Fruit fly (Drosophila melanogaster) whole organism, wandering third instar larva: ENCODE data around the gene slou.

Experiments
- Vsx2 ChIP-seq: fragments of 200-300, 225-300 bp; sonication (Bioruptor generic); optimal IDR thresholded peaks from 2 replicates; lab custom pipeline; 2018; ENCODE audit warnings: missing biosample characterization, missing genetic modification characterization; ENCODE audit not compliant: partially characterized antibody
- ey ChIP-seq: fragments of 200-800 bp; sonication (Bioruptor generic); optimal IDR thresholded peaks from 2 replicates; lab custom pipeline; 2016; ENCODE audit warnings: missing biosample characterization, missing genetic modification characterization
- fru ChIP-seq: fragments of 200-800 bp; sonication (Bioruptor generic); optimal IDR thresholded peaks from 3 replicates; lab custom pipeline; 2016; ENCODE audit warnings: missing biosample characterization, mild to moderate bottlenecking, missing genetic modification characterization

DNA sequence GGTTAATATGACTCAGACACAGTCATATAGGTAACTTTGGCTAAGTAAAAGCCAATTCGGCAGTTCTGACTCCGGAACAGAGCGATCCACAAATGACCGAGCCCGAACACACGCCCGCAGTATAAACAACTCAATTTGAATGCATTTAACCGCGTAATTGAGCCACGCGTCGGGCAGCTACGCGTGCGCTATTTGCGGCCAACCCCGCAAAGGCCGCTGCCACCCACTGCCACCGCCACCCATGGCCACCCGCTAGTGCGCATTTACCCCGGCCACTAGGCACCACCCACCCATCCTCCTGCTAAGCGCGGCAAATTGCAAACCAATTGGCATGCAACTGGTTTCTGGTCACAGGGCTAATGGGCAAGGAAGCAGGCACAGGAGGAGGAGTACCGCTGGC lies 12.9 kb downstream of the slou start:
- TF ChIP-seq ey (GFP tag; lab: Kevin White, UChicago) (no peak), fru (GFP tag; lab: Kevin White, UChicago) (no peak), Vsx2 (GFP tag; lab: Kevin White, UChicago) (no peak)
